Fruit fly (Drosophila melanogaster): ENCODE measurements around the gene CG31659.

Gene CG31659

dm6 chr2L:1359690-1360089 is at the start of gene CG31659:
TSS of gene CG31659 (minus strand) at chr2L:1359790.
- TF ChIP-seq Dif (GFP tag; optimal IDR thresholded peaks at IDR 0.05; ENCODE audit: partially characterized antibody) (no peak), dmrt93B (GFP tag; optimal IDR thresholded peaks at IDR 0.05) (no peak), usp (GFP tag; optimal IDR thresholded peaks at IDR 0.05) (no peak), GATAd (GFP tag; optimal IDR thresholded peaks at IDR 0.05) (no peak), CG9705 (GFP tag; optimal IDR thresholded peaks at IDR 0.05) (no peak), Dfd (GFP tag; optimal IDR thresholded peaks at IDR 0.05) (no peak), brk (GFP tag; optimal IDR thresholded peaks at IDR 0.05) (no peak), OdsH (GFP tag; optimal IDR thresholded peaks at IDR 0.05) (no peak), Hr78 (GFP tag; optimal IDR thresholded peaks at IDR 0.05) (no peak), lola (GFP tag; optimal IDR thresholded peaks at IDR 0.05) (no peak), pan (optimal IDR thresholded peaks at IDR 0.05) (no peak), Rel (GFP tag; optimal IDR thresholded peaks at IDR 0.05) (no peak), Rel (tag; optimal IDR thresholded peaks at IDR 0.05) (no peak), N (GFP tag; optimal IDR thresholded peaks at IDR 0.05) (no peak), Sp1 (GFP tag; optimal IDR thresholded peaks at IDR 0.05) (no peak)

DNA sequence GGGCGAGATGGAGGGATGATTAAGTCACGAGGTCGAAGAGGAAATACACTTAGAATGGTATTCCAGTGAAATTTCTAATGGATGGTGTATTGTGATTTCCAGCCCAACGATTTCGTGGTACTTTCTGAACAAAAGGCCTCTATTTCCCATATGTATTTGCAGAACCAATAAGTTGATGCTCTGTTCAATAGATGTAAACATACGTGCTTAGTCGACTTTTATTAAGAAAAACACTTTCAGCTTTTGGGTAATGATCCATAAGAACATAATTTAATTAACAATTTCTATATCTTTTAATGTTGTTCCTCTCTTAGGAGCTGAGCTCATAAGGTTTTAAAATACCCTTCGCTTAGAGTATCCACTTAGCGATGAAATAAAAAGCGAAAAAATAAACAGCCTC is 46.0 kb upstream of the CG31659 start:
- TF ChIP-seq brk (GFP tag; optimal IDR thresholded peaks at IDR 0.05) (no peak), fru (GFP tag; optimal IDR thresholded peaks at IDR 0.05) (peak; percentile 18), Mio (GFP tag; optimal IDR thresholded peaks at IDR 0.05) (no peak), GATAd (GFP tag; optimal IDR thresholded peaks at IDR 0.05) (no peak), Vsx2 (GFP tag; optimal IDR thresholded peaks at IDR 0.05; ENCODE audit: partially characterized antibody) (no peak), dmrt93B (GFP tag; optimal IDR thresholded peaks at IDR 0.05) (peak; percentile 10), psq (GFP tag; optimal IDR thresholded peaks at IDR 0.05) (peak; percentile 46), jim (GFP tag; optimal IDR thresholded peaks at IDR 0.05) (no peak), h (GFP tag; optimal IDR thresholded peaks at IDR 0.05) (peak; percentile 47), sv (GFP tag; optimal IDR thresholded peaks at IDR 0.05) (no peak), CrebA (GFP tag; optimal IDR thresholded peaks at IDR 0.05; ENCODE audit: borderline replicate concordance) (no peak), br (GFP tag; optimal IDR thresholded peaks at IDR 0.05) (no peak), tai (GFP tag; optimal IDR thresholded peaks at IDR 0.05) (peak; percentile 11), CG32264 (GFP tag; optimal IDR thresholded peaks at IDR 0.05) (no peak), Hr83 (GFP tag; optimal IDR thresholded peaks at IDR 0.05; ENCODE audit: poor library complexity, severe bottlenecking) (no peak), Jra (GFP tag; optimal IDR thresholded peaks at IDR 0.05) (no peak), sage (GFP tag; optimal IDR thresholded peaks at IDR 0.05) (no peak), foxo (GFP tag; optimal IDR thresholded peaks at IDR 0.05) (peak in 1 of 2 experiments; percentile 56), Dfd (GFP tag; optimal IDR thresholded peaks at IDR 0.05) (no peak), Hnf4 (GFP tag; optimal IDR thresholded peaks at IDR 0.05) (no peak), Hr78 (GFP tag; optimal IDR thresholded peaks at IDR 0.05) (no peak), rgr (GFP tag; optimal IDR thresholded peaks at IDR 0.05) (peak; percentile 12), Sp1 (GFP tag; optimal IDR thresholded peaks at IDR 0.05) (peak; percentile 49), CG9705 (GFP tag; optimal IDR thresholded peaks at IDR 0.05) (no peak), Myc (optimal IDR thresholded peaks at IDR 0.05) (no peak), Abd-B (GFP tag; optimal IDR thresholded peaks at IDR 0.05) (no peak), N (GFP tag; optimal IDR thresholded peaks at IDR 0.05) (no peak), dl (GFP tag; optimal IDR thresholded peaks at IDR 0.05; ENCODE audit: insufficient read depth in 1 of 2, partially characterized antibody in 2 of 2) (no peak), OdsH (GFP tag; optimal IDR thresholded peaks at IDR 0.05) (peak; percentile 42), ey (GFP tag; optimal IDR thresholded peaks at IDR 0.05) (peak; percentile 26), dsf (GFP tag; optimal IDR thresholded peaks at IDR 0.05; ENCODE audit: borderline replicate concordance) (no peak), Rel (GFP tag; optimal IDR thresholded peaks at IDR 0.05) (no peak), Rel (tag; optimal IDR thresholded peaks at IDR 0.05) (no peak), pan (optimal IDR thresholded peaks at IDR 0.05) (no peak), lola (GFP tag; optimal IDR thresholded peaks at IDR 0.05) (no peak), Dif (GFP tag; optimal IDR thresholded peaks at IDR 0.05; ENCODE audit: partially characterized antibody) (no peak), HLH106 (tag; optimal IDR thresholded peaks at IDR 0.05) (peak; percentile 24), usp (GFP tag; optimal IDR thresholded peaks at IDR 0.05) (no peak), woc (GFP tag; optimal IDR thresholded peaks at IDR 0.05) (peak; percentile 68)
